Worm (Caenorhabditis elegans) whole organism, L3 larva: ENCODE results near the gene H43I07.4.

Source experiments
- ceh-9 ChIP-seq: sonication (generic microtip); optimal IDR thresholded peaks from 2 replicates; lab custom pipeline; 2018; ENCODE audit warnings: missing biosample characterization, missing genetic modification characterization
- elt-1 ChIP-seq: fragments of 150-350 bp; optimal IDR thresholded peaks from 2 replicates; lab custom pipeline; 2014; ENCODE audit warnings: missing biosample characterization, missing genetic modification characterization
- elt-3 ChIP-seq, 3 experiments: fragments of 150-350 bp in 1 of 3; sonication (generic microtip) in 2 of 3; optimal IDR thresholded peaks; 2 replicates in 2 of 3; 4 replicates in 1 of 3; lab custom pipeline; 2014 to 2017; ENCODE audit warnings: missing biosample characterization in 3 of 3, missing genetic modification characterization in 3 of 3
- lsy-12 ChIP-seq: sonication (generic microtip); optimal IDR thresholded peaks from 2 replicates; lab custom pipeline; 2016; ENCODE audit warnings: mild to moderate bottlenecking, missing genetic modification characterization, missing compliant biosample characterization
- mdl-1 ChIP-seq: fragments of 150-350 bp; optimal IDR thresholded peaks from 2 replicates; lab custom pipeline; 2014; ENCODE audit warnings: missing biosample characterization, missing genetic modification characterization
- nfya-1 ChIP-seq: sonication (generic microtip); optimal IDR thresholded peaks from 2 replicates; lab custom pipeline; 2017; ENCODE audit warnings: missing genetic modification characterization, mild to moderate bottlenecking, missing compliant biosample characterization, antibody characterized with exemption, moderate library complexity; ENCODE audit not compliant: insufficient read depth
- nhr-11 ChIP-seq: fragments of 150-350 bp; optimal IDR thresholded peaks from 2 replicates; lab custom pipeline; 2014; ENCODE audit warnings: missing biosample characterization, missing genetic modification characterization
- nhr-12 ChIP-seq: fragments of 150-350 bp; optimal IDR thresholded peaks from 2 replicates; lab custom pipeline; 2014; ENCODE audit warnings: missing biosample characterization, missing genetic modification characterization
- nhr-28 ChIP-seq: fragments of 150-350 bp; optimal IDR thresholded peaks from 2 replicates; lab custom pipeline; 2014; ENCODE audit warnings: missing biosample characterization, missing genetic modification characterization
- pha-4 ChIP-seq: fragments of 150-350 bp; optimal IDR thresholded peaks from 2 replicates; lab custom pipeline; 2014; ENCODE audit warnings: missing biosample characterization, missing genetic modification reagents, missing genetic modification characterization
- sea-2 ChIP-seq: fragments of 150-350 bp; sonication (generic microtip); optimal IDR thresholded peaks from 4 replicates; lab custom pipeline; 2014; ENCODE audit warnings: missing biosample characterization, missing genetic modification reagents, missing genetic modification characterization
- snpc-4 ChIP-seq: fragments of 150-350 bp; optimal IDR thresholded peaks from 2 replicates; lab custom pipeline; 2014; ENCODE audit warnings: missing biosample characterization, missing genetic modification characterization
- unc-39 ChIP-seq: sonication (generic microtip); optimal IDR thresholded peaks from 4 replicates; lab custom pipeline; 2017; ENCODE audit warnings: missing biosample characterization, missing genetic modification characterization
- unc-62 ChIP-seq: fragments of 150-350 bp; sonication (generic microtip); optimal IDR thresholded peaks from 4 replicates; lab custom pipeline; 2014; ENCODE audit warnings: missing biosample characterization, missing genetic modification reagents, missing genetic modification characterization

ce11 chrV:4204421-4204820, 11.5 kb upstream of the H43I07.4 start, which contains the start of gene H43I07.1:
- TF ChIP-seq pha-4 (tag; lab: Kevin White, UChicago), result no peak
- TF ChIP-seq ceh-9 (tag; lab: Kevin White, UChicago), result no peak
- no peak for TF ChIP-seq unc-62
- TF ChIP-seq unc-39 (tag; lab: Kevin White, UChicago), result no peak
- TF ChIP-seq sea-2, result no peak
- no peak for TF ChIP-seq nfya-1 (tag; lab: Kevin White, UChicago)
- TF ChIP-seq snpc-4 (tag; lab: Kevin White, UChicago), result no peak
- no peak for TF ChIP-seq elt-3 (tag; optimal IDR thresholded peaks at IDR 0.05; lab: Kevin White, UChicago)
- no peak for TF ChIP-seq nhr-28 (tag; lab: Kevin White, UChicago)
- no peak for TF ChIP-seq lsy-12 (tag; lab: Kevin White, UChicago)
- TF ChIP-seq mdl-1 (tag; lab: Kevin White, UChicago), result no peak
- no peak for TF ChIP-seq nhr-12
- TF ChIP-seq nhr-11, result no peak
- no peak for TF ChIP-seq elt-1 (tag; lab: Kevin White, UChicago)
